Fruit fly (Drosophila melanogaster) S2 (cell line): ENCODE results near the gene hng3.

ENCODE experiments used
- CG8478 ChIP-seq: fragments of >200 bp; optimal IDR thresholded peaks from 2 replicates; lab custom pipeline; 2018
- CTCF ChIP-seq, 2 experiments: fragments of >200 bp; optimal IDR thresholded peaks; 2 replicates each; lab custom pipeline; 2018

hng3 gene

dm6 chr3L:755259-755658 lies at the start of gene hng3:
TSS of gene hng3 (minus strand) at chr3L:755489.
- TF ChIP-seq CTCF (optimal IDR thresholded peaks at IDR 0.05; lab: Kevin White, UChicago) (no peak), CG8478 (no peak)

dm6 chr3L:804557-805260 lies 49.4 kb upstream of the hng3 start:
- TF ChIP-seq CTCF (optimal IDR thresholded peaks at IDR 0.05; lab: Kevin White, UChicago): no peak
- TF ChIP-seq CG8478: no peak

- TF ChIP-seq CG8478: no peak
- TF ChIP-seq CTCF (optimal IDR thresholded peaks at IDR 0.05; lab: Kevin White, UChicago): no peak
Observed at dm6 chr3L:803951-804350, 48.7 kb upstream of the hng3 start, which contains the start of gene CG13898. TSS of gene CG13898 (minus strand) at chr3L:804051.

- no peak for TF ChIP-seq CG8478
- no peak for TF ChIP-seq CTCF (optimal IDR thresholded peaks at IDR 0.05; lab: Kevin White, UChicago)
Observed at dm6 chr3L:802700-803273, 47.5 kb upstream of the hng3 start.

- TF ChIP-seq CTCF (optimal IDR thresholded peaks at IDR 0.05; lab: Kevin White, UChicago): no peak
- no peak for TF ChIP-seq CG8478
Observed at dm6 chr3L:801860-802462, 46.7 kb upstream of the hng3 start.

dm6 chr3L:799837-800513 lies 44.7 kb upstream of the hng3 start:
- TF ChIP-seq CG8478 (no peak), CTCF (optimal IDR thresholded peaks at IDR 0.05; lab: Kevin White, UChicago) (no peak)

dm6 chr3L:796926-797802 lies 41.9 kb upstream of the hng3 start:
- TF ChIP-seq CTCF (optimal IDR thresholded peaks at IDR 0.05; lab: Kevin White, UChicago) (no peak), CG8478 (no peak)

dm6 chr3L:795001-795400 lies 39.7 kb upstream of the hng3 start:
- TF ChIP-seq CG8478: no peak
- TF ChIP-seq CTCF (optimal IDR thresholded peaks at IDR 0.05; lab: Kevin White, UChicago): no peak

- TF ChIP-seq CG8478: no peak
Observed at dm6 chr3L:794462-794861, 39.2 kb upstream of the hng3 start.

dm6 chr3L:793733-794320 lies 38.5 kb upstream of the hng3 start:
- no peak for TF ChIP-seq CG8478
- TF ChIP-seq CTCF (optimal IDR thresholded peaks at IDR 0.05; lab: Kevin White, UChicago): no peak

dm6 chr3L:791251-791991 lies 36.1 kb upstream of the hng3 start:
- TF ChIP-seq CTCF (optimal IDR thresholded peaks at IDR 0.05; lab: Kevin White, UChicago): no peak
- TF ChIP-seq CG8478: no peak

dm6 chr3L:788961-789360 lies 33.7 kb upstream of the hng3 start:
- no peak for TF ChIP-seq CG8478
- no peak for TF ChIP-seq CTCF (optimal IDR thresholded peaks at IDR 0.05; lab: Kevin White, UChicago)

- TF ChIP-seq CG8478 (no peak), CTCF (optimal IDR thresholded peaks at IDR 0.05; lab: Kevin White, UChicago) (no peak)
Observed at dm6 chr3L:787635-788034, 32.3 kb upstream of the hng3 start.

- no peak for TF ChIP-seq CTCF (optimal IDR thresholded peaks at IDR 0.05; lab: Kevin White, UChicago)
- no peak for TF ChIP-seq CG8478
Observed at dm6 chr3L:786835-787234, 31.5 kb upstream of the hng3 start.
